Worm (Caenorhabditis elegans): ENCODE results near the gene dlg-1.

The dlg-1 gene

ce11 chrX:5447941-5448340, 31.6 kb upstream of the dlg-1 start, which contains the start of gene C25F6.8 (continued):
- no peak for TF ChIP-seq ccch-3 (GFP tag; optimal IDR thresholded peaks at IDR 0.05)

- peak; percentile 91 for TF ChIP-seq lin-26 (GFP tag; IDR thresholded peaks at IDR 0.05)
- TF ChIP-seq T07F8.4 (tag; optimal IDR thresholded peaks at IDR 0.05): peak; percentile 8
- TF ChIP-seq B0336.3 (GFP tag; IDR thresholded peaks at IDR 0.05): no peak
- no peak for TF ChIP-seq mel-28 (tag; optimal IDR thresholded peaks at IDR 0.05; ENCODE audit: borderline replicate concordance)
- peak; percentile 66 for TF ChIP-seq lsy-27 (tag; optimal IDR thresholded peaks at IDR 0.05; ENCODE audit: borderline replicate concordance, insufficient read depth)
- TF ChIP-seq ama-1 (optimal IDR thresholded peaks at IDR 0.05): no peak
- peak in 1 of 2 experiments; percentile 58 for TF ChIP-seq ama-1 (GFP tag; optimal IDR thresholded peaks at IDR 0.05)
- TF ChIP-seq rec-8 (tag; optimal IDR thresholded peaks at IDR 0.05): peak in 1 of 2 experiments; percentile 59
- no peak for TF ChIP-seq cebp-2 (GFP tag; IDR thresholded peaks at IDR 0.05)
- TF ChIP-seq madf-10 (tag; optimal IDR thresholded peaks at IDR 0.05): no peak
- no peak for TF ChIP-seq ekl-4 (GFP tag; IDR thresholded peaks at IDR 0.05)
- TF ChIP-seq him-1 (tag; optimal IDR thresholded peaks at IDR 0.05): peak; percentile 90
- peak; percentile 37 for TF ChIP-seq sptf-2 (GFP tag; optimal IDR thresholded peaks at IDR 0.05)
- TF ChIP-seq lir-1 (GFP tag; conservative IDR thresholded peaks at IDR 0.05): no peak
- TF ChIP-seq mcd-1 (GFP tag; IDR thresholded peaks at IDR 0.05): 0 out of 2 replicates have a peak, but pooled peaks have one; percentile 7
- peak; percentile 71; the same call in 1 of the 2 replicates for TF ChIP-seq rcor-1 (GFP tag; IDR thresholded peaks at IDR 0.05)
- TF ChIP-seq madf-6 (GFP tag; IDR thresholded peaks at IDR 0.05): no peak
- TF ChIP-seq aptf-3 (GFP tag; IDR thresholded peaks at IDR 0.05): no peak
- no peak for TF ChIP-seq hmg-20 (GFP tag; IDR thresholded peaks at IDR 0.05)
- TF ChIP-seq lag-1 (GFP tag; IDR thresholded peaks at IDR 0.05): no peak
- TF ChIP-seq attf-6 (GFP tag; IDR thresholded peaks at IDR 0.05): 0 out of 2 replicates have a peak, but pooled peaks have one; percentile 17
- no peak for TF ChIP-seq dpff-1 (tag; optimal IDR thresholded peaks at IDR 0.05)
- no peak for TF ChIP-seq F57C9.4 (tag; optimal IDR thresholded peaks at IDR 0.05)
- TF ChIP-seq B0019.2 (GFP tag; conservative IDR thresholded peaks at IDR 0.05): no peak
- no peak for TF ChIP-seq ztf-22 (GFP tag; optimal IDR thresholded peaks at IDR 0.05)
- no peak; the same call in none of the 2 replicates for TF ChIP-seq hmg-1.2 (GFP tag; IDR thresholded peaks at IDR 0.05)
- no peak for TF ChIP-seq F55B11.4 (tag; optimal IDR thresholded peaks at IDR 0.05; ENCODE audit: borderline replicate concordance, insufficient read depth)
- no peak for TF ChIP-seq ceh-79 (tag; optimal IDR thresholded peaks at IDR 0.05)
- no peak for TF ChIP-seq K12H6.12 (tag; optimal IDR thresholded peaks at IDR 0.05)
- no peak; the same call in none of the 2 replicates for TF ChIP-seq D2030.7 (GFP tag; IDR thresholded peaks at IDR 0.05)
- peak; percentile 64 for TF ChIP-seq F23B12.7 (tag; optimal IDR thresholded peaks at IDR 0.05; ENCODE audit: insufficient read depth)
- no peak for TF ChIP-seq ztf-3 (GFP tag; optimal IDR thresholded peaks at IDR 0.05)
- TF ChIP-seq unc-130 (GFP tag; optimal IDR thresholded peaks at IDR 0.05): no peak
- 0 out of 2 replicates have a peak, but pooled peaks have one; percentile 7 for TF ChIP-seq ztf-25 (GFP tag; IDR thresholded peaks at IDR 0.05)
- TF ChIP-seq ceh-58 (GFP tag; IDR thresholded peaks at IDR 0.05): no peak
- TF ChIP-seq zfh-2 (GFP tag; conservative IDR thresholded peaks at IDR 0.05): no peak
- no peak for TF ChIP-seq hrde-1 (tag; optimal IDR thresholded peaks at IDR 0.05; ENCODE audit: borderline replicate concordance)
- peak; percentile 80 for TF ChIP-seq B0261.1 (tag; optimal IDR thresholded peaks at IDR 0.05)
- no peak for TF ChIP-seq let-607 (tag; optimal IDR thresholded peaks at IDR 0.05)
- TF ChIP-seq tbp1 (GFP tag; optimal IDR thresholded peaks at IDR 0.05): peak; percentile 91
- TF ChIP-seq madf-8 (GFP tag; conservative IDR thresholded peaks at IDR 0.05): no peak
- no peak for TF ChIP-seq F22D6.2 (tag; optimal IDR thresholded peaks at IDR 0.05)
- no peak for TF ChIP-seq tbx-9 (tag; optimal IDR thresholded peaks at IDR 0.05; ENCODE audit: borderline replicate concordance)
- peak; percentile 28 for TF ChIP-seq attf-5 (GFP tag; optimal IDR thresholded peaks at IDR 0.05)
Measured at ce11 chrX:5450773-5451447, 28.6 kb upstream of the dlg-1 start, which contains the start of gene C25F6.6. C25F6.6 (minus strand) TSS chrX:5450823.

Measured in whole organism, young adult.